Worm (Caenorhabditis elegans) whole organism, L2 larva: ENCODE results near the gene flwr-1.

Experiments used
- C34F6.9 ChIP-seq: fragments of 150-350 bp; optimal IDR thresholded peaks from 2 replicates; lab custom pipeline; 2014; ENCODE audit warnings: missing biosample characterization, missing genetic modification characterization
- F13H6.1 ChIP-seq: sonication (generic microtip); optimal IDR thresholded peaks from 2 replicates; lab custom pipeline; 2016; ENCODE audit warnings: missing genetic modification characterization, missing compliant biosample characterization
- Y55F3AM.14 ChIP-seq: fragments of 200-800 bp; sonication (Bioruptor generic); optimal IDR thresholded peaks from 2 replicates; lab custom pipeline; 2018; ENCODE audit warnings: mild to moderate bottlenecking, missing genetic modification characterization, missing compliant biosample characterization
- ZK546.5 ChIP-seq: sonication (generic microtip); optimal IDR thresholded peaks from 2 replicates; lab custom pipeline; 2017; ENCODE audit warnings: missing biosample characterization, missing genetic modification characterization
- alr-1 ChIP-seq: fragments of 150-350 bp; optimal IDR thresholded peaks from 2 replicates; lab custom pipeline; 2014; ENCODE audit warnings: missing biosample characterization, missing genetic modification characterization
- aly-2 ChIP-seq: fragments of 150-350 bp; optimal IDR thresholded peaks from 2 replicates; lab custom pipeline; 2014; ENCODE audit warnings: missing biosample characterization, missing genetic modification characterization
- ama-1 ChIP-seq: fragments of 150-350 bp; optimal IDR thresholded peaks from 2 replicates; lab custom pipeline; 2018; ENCODE audit warnings: inconsistent platforms
- blmp-1 ChIP-seq: sonication (generic microtip); optimal IDR thresholded peaks from 2 replicates; lab custom pipeline; 2017; ENCODE audit warnings: missing genetic modification characterization, mild to moderate bottlenecking, missing compliant biosample characterization, antibody characterized with exemption, moderate library complexity; ENCODE audit not compliant: insufficient read depth
- ceh-16 ChIP-seq: fragments of 150-350 bp; optimal IDR thresholded peaks from 2 replicates; lab custom pipeline; 2014; ENCODE audit warnings: missing biosample characterization, missing genetic modification characterization
- ceh-82 ChIP-seq: fragments of 150-350 bp; optimal IDR thresholded peaks from 2 replicates; lab custom pipeline; 2014; ENCODE audit warnings: missing biosample characterization, missing genetic modification characterization
- crh-2 ChIP-seq: sonication (generic microtip); optimal IDR thresholded peaks from 2 replicates; lab custom pipeline; 2017; ENCODE audit warnings: missing biosample characterization, missing genetic modification characterization
- dmd-4 ChIP-seq: sonication (generic microtip); optimal IDR thresholded peaks from 2 replicates; lab custom pipeline; 2017; ENCODE audit warnings: missing biosample characterization, missing genetic modification characterization
- egl-27 ChIP-seq: sonication (generic microtip); optimal IDR thresholded peaks from 3 replicates; lab custom pipeline; 2017; ENCODE audit warnings: missing biosample characterization, missing genetic modification reagents, missing genetic modification characterization
- elt-1 ChIP-seq: fragments of 150-350 bp; optimal IDR thresholded peaks from 2 replicates; lab custom pipeline; 2014; ENCODE audit warnings: missing biosample characterization, missing genetic modification characterization
- elt-3 ChIP-seq: sonication (generic microtip); optimal IDR thresholded peaks from 2 replicates; lab custom pipeline; 2017; ENCODE audit warnings: missing biosample characterization, missing genetic modification characterization
- fos-1 ChIP-seq: fragments of 150-350 bp; optimal IDR thresholded peaks from 2 replicates; lab custom pipeline; 2014; ENCODE audit warnings: missing biosample characterization, missing genetic modification characterization
- gmeb-1 ChIP-seq: fragments of 150-350 bp; optimal IDR thresholded peaks from 2 replicates; lab custom pipeline; 2014; ENCODE audit warnings: missing biosample characterization, missing genetic modification characterization
- lin-11 ChIP-seq: fragments of 150-350 bp; sonication (generic microtip); optimal IDR thresholded peaks from 2 replicates; lab custom pipeline; 2014; ENCODE audit warnings: missing biosample characterization, missing genetic modification characterization, inconsistent platforms, mixed read lengths
- lin-13 ChIP-seq: fragments of 150-350 bp; optimal IDR thresholded peaks from 2 replicates; lab custom pipeline; 2014; ENCODE audit warnings: missing biosample characterization, missing genetic modification reagents, missing genetic modification characterization
- lin-39 ChIP-seq: fragments of 150-350 bp; optimal IDR thresholded peaks from 2 replicates; lab custom pipeline; 2014; ENCODE audit warnings: missing biosample characterization, missing genetic modification reagents, missing genetic modification characterization
- lsy-2 ChIP-seq, 2 experiments: fragments of 150-350 bp in 1 of 2; sonication (generic microtip) in 1 of 2; optimal IDR thresholded peaks; 2 replicates each; lab custom pipeline; 2014 to 2017; ENCODE audit warnings: missing biosample characterization in 2 of 2, missing genetic modification characterization in 2 of 2
- mab-5 ChIP-seq: fragments of 150-350 bp; optimal IDR thresholded peaks from 2 replicates; lab custom pipeline; 2014; ENCODE audit warnings: missing biosample characterization, missing genetic modification characterization
- mdl-1 ChIP-seq, 2 experiments: fragments of 150-350 bp in 1 of 2; sonication (generic microtip) in 1 of 2; optimal IDR thresholded peaks; 2 replicates each; lab custom pipeline; 2017; ENCODE audit warnings: missing biosample characterization in 2 of 2, missing genetic modification characterization in 2 of 2
- nhr-10 ChIP-seq: sonication (generic microtip); optimal IDR thresholded peaks from 2 replicates; lab custom pipeline; 2017; ENCODE audit warnings: missing biosample characterization, missing genetic modification characterization
- nhr-12 ChIP-seq: fragments of 150-350 bp; optimal IDR thresholded peaks from 2 replicates; lab custom pipeline; 2014; ENCODE audit warnings: missing biosample characterization, missing genetic modification characterization
- nhr-129 ChIP-seq: fragments of 150-350 bp; optimal IDR thresholded peaks from 2 replicates; lab custom pipeline; 2014; ENCODE audit warnings: missing biosample characterization, missing genetic modification characterization
- nhr-21 ChIP-seq: fragments of 150-350 bp; optimal IDR thresholded peaks from 2 replicates; lab custom pipeline; 2014; ENCODE audit warnings: missing biosample characterization, missing genetic modification characterization
- nhr-23 ChIP-seq: fragments of 150-350 bp; optimal IDR thresholded peaks from 2 replicates; lab custom pipeline; 2014; ENCODE audit warnings: missing biosample characterization, missing genetic modification reagents, missing genetic modification characterization
- nhr-237 ChIP-seq: fragments of 150-350 bp; optimal IDR thresholded peaks from 2 replicates; lab custom pipeline; 2014; ENCODE audit warnings: missing biosample characterization, missing genetic modification characterization
- nhr-25 ChIP-seq: fragments of 150-350 bp; sonication (generic microtip); optimal IDR thresholded peaks from 3 replicates; lab custom pipeline; 2014; ENCODE audit warnings: missing biosample characterization, missing genetic modification characterization
- nhr-6 ChIP-seq: fragments of 150-350 bp; optimal IDR thresholded peaks from 2 replicates; lab custom pipeline; 2014; ENCODE audit warnings: missing biosample characterization, missing genetic modification characterization
- nhr-77 ChIP-seq: fragments of 150-350 bp; optimal IDR thresholded peaks from 2 replicates; lab custom pipeline; 2014; ENCODE audit warnings: missing biosample characterization, missing genetic modification characterization
- peb-1 ChIP-seq: fragments of 150-350 bp; optimal IDR thresholded peaks from 2 replicates; lab custom pipeline; 2014; ENCODE audit warnings: missing biosample characterization, missing genetic modification characterization
- sem-4 ChIP-seq: fragments of 150-350 bp; optimal IDR thresholded peaks from 2 replicates; lab custom pipeline; 2014; ENCODE audit warnings: missing biosample characterization, missing genetic modification reagents, missing genetic modification characterization
- skn-1 ChIP-seq: sonication (generic microtip); optimal IDR thresholded peaks from 2 replicates; lab custom pipeline; 2017; ENCODE audit warnings: missing biosample characterization, missing genetic modification characterization
- sma-9 ChIP-seq, 2 experiments: fragments of 150-350 bp in 1 of 2; sonication (generic microtip) in 1 of 2; optimal IDR thresholded peaks; 2 replicates each; lab custom pipeline; 2014 to 2016; ENCODE audit warnings: missing genetic modification characterization in 2 of 2, mild to moderate bottlenecking in 1 of 2, missing biosample characterization in 1 of 2, missing compliant biosample characterization in 1 of 2, missing genetic modification reagents in 1 of 2, moderate library complexity in 1 of 2
- unc-39 ChIP-seq: fragments of 150-350 bp; optimal IDR thresholded peaks from 2 replicates; lab custom pipeline; 2014; ENCODE audit warnings: missing biosample characterization, missing genetic modification characterization
- unc-55 ChIP-seq: fragments of 150-350 bp; sonication (generic microtip); optimal IDR thresholded peaks from 3 replicates; lab custom pipeline; 2014; ENCODE audit warnings: missing biosample characterization, missing genetic modification reagents, missing genetic modification characterization
- unc-62 ChIP-seq: fragments of 150-350 bp; optimal IDR thresholded peaks from 2 replicates; lab custom pipeline; 2014; ENCODE audit warnings: missing biosample characterization, missing genetic modification reagents, missing genetic modification characterization
- zag-1 ChIP-seq: fragments of 150-350 bp; optimal IDR thresholded peaks from 2 replicates; lab custom pipeline; 2014; ENCODE audit warnings: missing biosample characterization, missing genetic modification characterization
- ztf-1 ChIP-seq: fragments of 200-800 bp; sonication (Bioruptor generic); conservative IDR thresholded peaks from 2 replicates; pipeline ENCODE4 v1.3.6; 2022; ENCODE audit warnings: missing genetic modification characterization, missing compliant biosample characterization
- ztf-11 ChIP-seq: sonication (generic microtip); optimal IDR thresholded peaks from 2 replicates; lab custom pipeline; 2017; ENCODE audit warnings: missing biosample characterization, missing genetic modification characterization
- ztf-4 ChIP-seq: fragments of 150-350 bp; optimal IDR thresholded peaks from 2 replicates; lab custom pipeline; 2014; ENCODE audit warnings: missing biosample characterization, missing genetic modification characterization

The flwr-1 gene

DNA sequence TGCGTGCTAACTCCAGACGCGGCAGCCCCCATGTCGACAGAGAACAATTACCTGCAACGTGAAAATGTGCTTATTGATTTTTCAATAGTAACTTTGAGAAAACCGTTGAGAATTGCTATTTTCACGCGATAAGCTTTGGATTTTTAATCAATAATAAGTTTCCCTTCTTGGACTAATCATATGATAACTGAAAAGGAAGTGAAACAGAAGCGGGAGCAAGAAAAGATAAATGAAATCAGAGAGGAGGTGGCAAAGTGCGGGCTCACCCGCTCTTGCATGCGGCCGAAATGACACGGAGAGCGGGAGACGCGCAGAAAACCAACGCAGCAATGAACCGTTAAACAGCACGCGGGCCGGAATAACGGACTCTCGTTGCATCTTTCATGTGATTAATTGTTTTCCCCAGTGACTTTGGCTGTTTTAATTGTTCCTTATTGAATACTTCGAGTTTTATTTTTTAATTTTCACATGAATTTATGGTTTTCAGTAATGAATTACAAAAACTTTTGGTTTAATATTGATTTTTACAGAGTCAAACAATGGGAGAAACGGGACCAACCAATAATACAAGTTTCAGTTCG is at the start of gene flwr-1, which contains the start of gene tbc-1:
Gene flwr-1 (minus strand): TSS at position 51 of the 581 bp plus-strand sequence.
Gene tbc-1 (plus strand): TSS at position 531 of the 581 bp plus-strand sequence.
- TF ChIP-seq crh-2 (tag; lab: Kevin White, UChicago) (peak; percentile 11), aly-2 (tag; lab: Kevin White, UChicago) (no peak), sma-9 (GFP tag; optimal IDR thresholded peaks at IDR 0.05; lab: Kevin White, UChicago) (peak; percentile 17), sma-9 (tag; optimal IDR thresholded peaks at IDR 0.05; lab: Kevin White, UChicago) (no peak), lsy-2 (tag; optimal IDR thresholded peaks at IDR 0.05; lab: Kevin White, UChicago) (peak in 1 of 2 experiments; percentile 35), lin-39 (tag; lab: Kevin White, UChicago) (no peak), peb-1 (no peak), ceh-82 (tag; lab: Kevin White, UChicago) (no peak), unc-39 (no peak), nhr-10 (tag; lab: Kevin White, UChicago) (no peak), mab-5 (tag; lab: Kevin White, UChicago) (peak; percentile 5), alr-1 (tag; lab: Kevin White, UChicago) (no peak), nhr-77 (tag; lab: Kevin White, UChicago) (no peak), elt-3 (tag; lab: Kevin White, UChicago) (no peak), nhr-129 (tag; lab: Kevin White, UChicago) (peak; percentile 66), nhr-21 (tag; lab: Kevin White, UChicago) (no peak), dmd-4 (tag; lab: Kevin White, UChicago) (no peak), elt-1 (tag; lab: Kevin White, UChicago) (no peak), sem-4 (no peak), ama-1 (no peak), ztf-11 (tag; lab: Kevin White, UChicago) (no peak), ztf-1 (GFP tag; lab: Robert Waterston, UW) (no peak), C34F6.9 (peak; percentile 60), skn-1 (tag; lab: Kevin White, UChicago) (no peak), nhr-6 (tag; lab: Kevin White, UChicago) (no peak), fos-1 (tag; lab: Kevin White, UChicago) (peak; percentile 20), Y55F3AM.14 (GFP tag; lab: Kevin White, UChicago) (no peak), zag-1 (tag; lab: Kevin White, UChicago) (no peak), lin-13 (GFP tag; lab: Kevin White, UChicago) (peak; percentile 14), nhr-25 (tag; lab: Kevin White, UChicago) (no peak), lin-11 (tag; lab: Kevin White, UChicago) (peak; percentile 12), unc-55 (peak; percentile 65)
- TF ChIP-seq, all 48 proteins: peak for 10

DNA sequence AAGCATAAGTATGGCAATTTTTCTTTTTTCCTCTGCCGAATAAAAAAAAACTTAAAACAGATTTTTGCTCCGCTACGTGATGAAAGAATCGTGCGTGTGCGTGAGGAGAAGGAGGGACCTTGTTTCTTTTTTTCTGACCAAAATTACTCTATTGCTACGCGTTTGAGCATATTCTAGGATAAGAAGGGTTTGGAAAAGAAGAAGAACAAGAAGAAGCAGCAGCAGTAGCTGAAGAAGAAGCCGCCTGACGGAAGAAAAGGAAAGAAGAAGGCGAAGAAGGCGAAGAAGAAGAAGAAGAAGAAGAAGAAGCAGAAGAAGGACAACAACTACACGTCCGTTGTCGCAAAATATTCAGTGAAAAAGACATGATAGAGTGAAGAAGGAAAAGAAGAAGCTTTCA is 46.0 kb upstream of the flwr-1 start:
- TF ChIP-seq nhr-12 (tag; lab: Kevin White, UChicago) (no peak), C34F6.9 (no peak), lin-11 (tag; lab: Kevin White, UChicago) (no peak), unc-55 (peak; percentile 42), nhr-237 (tag; lab: Kevin White, UChicago) (no peak), ztf-1 (GFP tag; lab: Robert Waterston, UW) (no peak), fos-1 (tag; lab: Kevin White, UChicago) (no peak), blmp-1 (tag; lab: Kevin White, UChicago) (no peak), nhr-129 (tag; lab: Kevin White, UChicago) (no peak), lsy-2 (tag; optimal IDR thresholded peaks at IDR 0.05; lab: Kevin White, UChicago) (no peak), elt-3 (tag; lab: Kevin White, UChicago) (no peak), egl-27 (tag; lab: Kevin White, UChicago) (peak; percentile 11)

DNA sequence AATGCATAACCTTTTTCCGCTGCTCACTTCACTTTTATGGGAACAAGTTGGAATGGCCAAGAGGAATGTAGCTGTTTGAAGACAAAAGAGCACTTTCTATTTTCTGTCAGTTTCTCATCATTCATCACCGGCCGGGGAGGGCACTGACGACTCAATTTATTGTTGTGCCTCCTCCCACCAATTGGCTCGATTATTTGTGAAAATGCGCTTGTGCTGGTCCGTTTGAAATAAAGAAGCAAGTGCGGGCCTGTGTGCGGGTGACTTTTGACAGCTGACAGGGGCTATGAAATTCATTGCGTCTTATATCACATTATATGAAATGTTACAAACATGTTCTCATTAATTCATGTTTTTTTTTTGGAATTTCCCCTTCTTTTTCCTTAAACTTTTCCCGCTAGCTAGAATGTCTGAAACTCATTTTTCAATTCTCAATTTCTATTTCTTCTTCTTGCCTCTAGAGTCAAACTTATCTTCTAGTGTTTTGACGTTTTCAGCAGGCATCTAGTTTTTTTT is 43.9 kb upstream of the flwr-1 start:
- TF ChIP-seq nhr-10 (tag; lab: Kevin White, UChicago) = no peak
- TF ChIP-seq nhr-23 (tag; lab: Kevin White, UChicago) = no peak
- no peak for TF ChIP-seq ztf-11 (tag; lab: Kevin White, UChicago)
- TF ChIP-seq nhr-129 (tag; lab: Kevin White, UChicago) = peak; percentile 28
- TF ChIP-seq ceh-16 (tag; lab: Kevin White, UChicago) = no peak
- no peak for TF ChIP-seq gmeb-1 (tag; lab: Kevin White, UChicago)
- no peak for TF ChIP-seq mab-5 (tag; lab: Kevin White, UChicago)
- TF ChIP-seq ztf-4 (tag; lab: Kevin White, UChicago) = no peak
- no peak for TF ChIP-seq peb-1
- TF ChIP-seq F13H6.1 (tag; lab: Kevin White, UChicago) = peak; percentile 23
- peak; percentile 16 for TF ChIP-seq C34F6.9
- TF ChIP-seq unc-39 = no peak
- TF ChIP-seq nhr-21 (tag; lab: Kevin White, UChicago) = no peak
- no peak for TF ChIP-seq ama-1
- TF ChIP-seq nhr-237 (tag; lab: Kevin White, UChicago) = no peak
- no peak for TF ChIP-seq egl-27 (tag; lab: Kevin White, UChicago)
- no peak for TF ChIP-seq mdl-1 (tag; optimal IDR thresholded peaks at IDR 0.05; lab: Kevin White, UChicago)
- no peak for TF ChIP-seq ZK546.5 (tag; lab: Kevin White, UChicago)
- no peak for TF ChIP-seq unc-55
- TF ChIP-seq lsy-2 (tag; optimal IDR thresholded peaks at IDR 0.05; lab: Kevin White, UChicago) = peak in 1 of 2 experiments; percentile 13
- no peak for TF ChIP-seq nhr-12 (tag; lab: Kevin White, UChicago)
- TF ChIP-seq skn-1 (tag; lab: Kevin White, UChicago) = no peak
- TF ChIP-seq ceh-82 (tag; lab: Kevin White, UChicago) = no peak
- TF ChIP-seq unc-62 (GFP tag; lab: Kevin White, UChicago) = no peak
- no peak for TF ChIP-seq nhr-77 (tag; lab: Kevin White, UChicago)
